5 fruit fly cellular contexts compared by ENCODE assay signal in the genomic region with DNA sequence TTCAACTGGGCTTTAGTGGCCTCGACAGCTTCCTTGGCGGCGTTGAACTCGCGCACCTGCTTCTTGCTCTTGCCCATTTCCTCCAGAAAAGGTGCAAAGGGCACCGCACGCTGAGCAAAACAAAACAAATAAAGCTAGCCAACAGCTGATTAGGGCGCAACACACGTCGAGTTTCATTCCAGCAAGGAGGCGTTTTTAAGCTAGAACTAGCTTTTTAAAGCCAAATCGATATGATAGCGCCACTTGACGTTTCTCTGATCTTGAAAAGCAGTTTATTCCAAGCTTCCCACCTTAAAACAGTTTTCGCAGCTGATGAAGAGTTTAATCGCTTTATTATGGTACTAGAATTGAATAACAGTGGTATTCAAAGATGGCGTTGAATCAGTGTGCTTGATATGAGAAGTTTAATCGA.
TF ChIP-seq lines count a peak whose summit lies in the region.

A gene (minus strand): TSS at position 199 of the 412 bp plus-strand sequence.

- TF ChIP-seq CTCF in whole organism, embryonic (GFP tag; optimal IDR thresholded peaks at IDR 0.05; lab: Kevin White, UChicago): peak; percentile 80

TF ChIP-seq in whole organism, adult, 20 proteins besides CTCF, POLR2A, EP300 and RAD21:
- peak; percentile 36 for TF ChIP-seq tj (GFP tag; optimal IDR thresholded peaks at IDR 0.05; lab: Kevin White, UChicago)
- TF ChIP-seq Clk (GFP tag; optimal IDR thresholded peaks at IDR 0.05; lab: Kevin White, UChicago): no peak
- TF ChIP-seq CG7101 (tag; optimal IDR thresholded peaks at IDR 0.05; lab: Kevin White, UChicago): peak; percentile 36
- peak; percentile 78 for TF ChIP-seq CG12768 (GFP tag; optimal IDR thresholded peaks at IDR 0.05; lab: Kevin White, UChicago)
- TF ChIP-seq Crg-1 (GFP tag; optimal IDR thresholded peaks at IDR 0.05; lab: Kevin White, UChicago): peak; percentile 50
- TF ChIP-seq CG5204 (GFP tag; optimal IDR thresholded peaks at IDR 0.05; lab: Kevin White, UChicago): no peak
- peak; percentile 9 for TF ChIP-seq CG33017 (tag; optimal IDR thresholded peaks at IDR 0.05; lab: Kevin White, UChicago)
- peak; percentile 25 for TF ChIP-seq cic (GFP tag; optimal IDR thresholded peaks at IDR 0.05; lab: Kevin White, UChicago)
- peak; percentile 19 for TF ChIP-seq pad (GFP tag; optimal IDR thresholded peaks at IDR 0.05; lab: Kevin White, UChicago)
- TF ChIP-seq Mnt (GFP tag; optimal IDR thresholded peaks at IDR 0.05; lab: Kevin White, UChicago): peak; percentile 27
- peak; percentile 46 for TF ChIP-seq ovo (GFP tag; optimal IDR thresholded peaks at IDR 0.05; lab: Kevin White, UChicago)
- TF ChIP-seq bab1 (GFP tag; optimal IDR thresholded peaks at IDR 0.05; lab: Kevin White, UChicago): peak; percentile 88
- TF ChIP-seq CG11617 (GFP tag; optimal IDR thresholded peaks at IDR 0.05; lab: Kevin White, UChicago): peak; percentile 60
- no peak for TF ChIP-seq cnc (optimal IDR thresholded peaks at IDR 0.05; lab: Kevin White, UChicago)
TF ChIP-seq in whole organism, adult: peak in this region for 11.

TF ChIP-seq in whole organism, embryonic, 481 proteins besides CTCF, POLR2A, EP300 and RAD21 (continues in another document):
- TF ChIP-seq inv (GFP tag; IDR thresholded peaks at IDR 0.05; lab: Robert Waterston, UW; ENCODE audit: partially characterized antibody) (no peak), Hr3 (GFP tag; optimal IDR thresholded peaks at IDR 0.05; lab: Kevin White, UChicago) (peak; percentile 4), CG12104 (GFP tag; optimal IDR thresholded peaks at IDR 0.05; lab: Kevin White, UChicago) (no peak), lab (GFP tag; optimal IDR thresholded peaks at IDR 0.05; lab: Kevin White, UChicago) (no peak), Mrtf (GFP tag; IDR thresholded peaks at IDR 0.05; lab: Robert Waterston, UW) (no peak), CG18599 (GFP tag; optimal IDR thresholded peaks at IDR 0.05; lab: Kevin White, UChicago) (no peak), CG13624 (GFP tag; optimal IDR thresholded peaks at IDR 0.05; lab: Kevin White, UChicago) (peak; percentile 34), Myb (GFP tag; optimal IDR thresholded peaks at IDR 0.05; lab: Kevin White, UChicago) (peak; percentile 58), chn (GFP tag; optimal IDR thresholded peaks at IDR 0.05; lab: Kevin White, UChicago) (peak; percentile 19), dati (GFP tag; IDR thresholded peaks at IDR 0.05; lab: Robert Waterston, UW) (no peak), sqz (GFP tag; optimal IDR thresholded peaks at IDR 0.05; lab: Kevin White, UChicago) (no peak), Ravus (GFP tag; IDR thresholded peaks at IDR 0.05; lab: Robert Waterston, UW) (no peak), Ada2b (GFP tag; IDR thresholded peaks at IDR 0.05; lab: Robert Waterston, UW) (no peak), klu (GFP tag; IDR thresholded peaks at IDR 0.05; lab: Robert Waterston, UW) (no peak), CG10147 (GFP tag; optimal IDR thresholded peaks at IDR 0.05; lab: Kevin White, UChicago) (peak; percentile 21), Xrp1 (GFP tag; IDR thresholded peaks at IDR 0.05; lab: Robert Waterston, UW) (peak; percentile 52; the same call in 1 of the 2 replicates), GATAe (GFP tag; conservative IDR thresholded peaks at IDR 0.05; lab: Robert Waterston, UW) (no peak), Sox102F (GFP tag; optimal IDR thresholded peaks at IDR 0.05; lab: Kevin White, UChicago) (no peak)

TF ChIP-seq in whole organism, prepupa, 60 proteins besides CTCF, POLR2A, EP300 and RAD21 (continues in another document):
- TF ChIP-seq eg (GFP tag; IDR thresholded peaks at IDR 0.05; lab: Robert Waterston, UW) (0 out of 3 replicates have a peak, but pooled peaks have one; percentile 35), vri (GFP tag; optimal IDR thresholded peaks at IDR 0.05; lab: Kevin White, UChicago) (no peak), CG3032 (tag; optimal IDR thresholded peaks at IDR 0.05; lab: Kevin White, UChicago) (peak; percentile 41), fd59A (GFP tag; optimal IDR thresholded peaks at IDR 0.05; lab: Kevin White, UChicago) (no peak), dac (GFP tag; optimal IDR thresholded peaks at IDR 0.05; lab: Kevin White, UChicago) (no peak), CG9139 (GFP tag; optimal IDR thresholded peaks at IDR 0.05; lab: Kevin White, UChicago) (peak; percentile 43), Eip93F (GFP tag; optimal IDR thresholded peaks at IDR 0.05; lab: Kevin White, UChicago) (no peak), salr (GFP tag; optimal IDR thresholded peaks at IDR 0.05; lab: Kevin White, UChicago) (peak in 1 of 2 experiments; percentile 7), fd85E (GFP tag; optimal IDR thresholded peaks at IDR 0.05; lab: Kevin White, UChicago) (no peak), esn (GFP tag; optimal IDR thresholded peaks at IDR 0.05; lab: Kevin White, UChicago) (peak; percentile 61), CG16779 (tag; optimal IDR thresholded peaks at IDR 0.05; lab: Kevin White, UChicago) (no peak), CG10631 (GFP tag; optimal IDR thresholded peaks at IDR 0.05; lab: Kevin White, UChicago) (no peak), CG11902 (GFP tag; optimal IDR thresholded peaks at IDR 0.05; lab: Kevin White, UChicago) (no peak), pdm3 (GFP tag; optimal IDR thresholded peaks at IDR 0.05; lab: Kevin White, UChicago) (no peak), Hr39 (GFP tag; optimal IDR thresholded peaks at IDR 0.05; lab: Kevin White, UChicago) (no peak), CG8319 (GFP tag; optimal IDR thresholded peaks at IDR 0.05; lab: Kevin White, UChicago) (no peak), Sox14 (GFP tag; optimal IDR thresholded peaks at IDR 0.05; lab: Kevin White, UChicago) (peak; percentile 43), CG8632 (GFP tag; optimal IDR thresholded peaks at IDR 0.05; lab: Kevin White, UChicago) (no peak), CG32006 (GFP tag; optimal IDR thresholded peaks at IDR 0.05; lab: Kevin White, UChicago) (no peak)

TF ChIP-seq in whole organism, pupa, 21 proteins besides CTCF, POLR2A, EP300 and RAD21:
- TF ChIP-seq CG32121 (GFP tag; IDR thresholded peaks at IDR 0.05; lab: Robert Waterston, UW): 0 out of 2 replicates have a peak, but pooled peaks have one; percentile 31
- TF ChIP-seq CG15710 (tag; optimal IDR thresholded peaks at IDR 0.05; lab: Kevin White, UChicago): peak; percentile 20
- no peak for TF ChIP-seq Pif1A (GFP tag; optimal IDR thresholded peaks at IDR 0.05; lab: Kevin White, UChicago)
- TF ChIP-seq CG34367 (tag; optimal IDR thresholded peaks at IDR 0.05; lab: Kevin White, UChicago): peak; percentile 18
- TF ChIP-seq CG4496 (GFP tag; IDR thresholded peaks at IDR 0.05; lab: Robert Waterston, UW): peak; percentile 66
- peak; percentile 10 for TF ChIP-seq CG17806 (tag; optimal IDR thresholded peaks at IDR 0.05; lab: Kevin White, UChicago)
- TF ChIP-seq CG13204 (GFP tag; optimal IDR thresholded peaks at IDR 0.05; lab: Kevin White, UChicago): no peak
- TF ChIP-seq gl (tag; optimal IDR thresholded peaks at IDR 0.05; lab: Kevin White, UChicago): peak; percentile 48
- peak; percentile 59; the same call in 1 of the 3 replicates for TF ChIP-seq fd96Ca (GFP tag; IDR thresholded peaks at IDR 0.05; lab: Robert Waterston, UW)
- TF ChIP-seq CG9948 (tag; optimal IDR thresholded peaks at IDR 0.05; lab: Kevin White, UChicago): no peak
- TF ChIP-seq CG14655 (GFP tag; optimal IDR thresholded peaks at IDR 0.05; lab: Kevin White, UChicago): no peak
- peak; percentile 89 for TF ChIP-seq EcR (GFP tag; optimal IDR thresholded peaks at IDR 0.05; lab: Kevin White, UChicago)
- TF ChIP-seq Snoo (tag; optimal IDR thresholded peaks at IDR 0.05; lab: Kevin White, UChicago): peak; percentile 18
- peak; percentile 43; the same call in 1 of the 2 replicates for TF ChIP-seq Ets98B (GFP tag; IDR thresholded peaks at IDR 0.05; lab: Robert Waterston, UW)

TF ChIP-seq in whole organism, wandering third instar larva, 38 proteins besides CTCF, POLR2A, EP300 and RAD21 (continues in another document):
- TF ChIP-seq Hr83 (GFP tag; optimal IDR thresholded peaks at IDR 0.05; lab: Kevin White, UChicago; ENCODE audit: poor library complexity, severe bottlenecking) (peak; percentile 37), woc (GFP tag; optimal IDR thresholded peaks at IDR 0.05; lab: Kevin White, UChicago) (no peak), Hnf4 (GFP tag; optimal IDR thresholded peaks at IDR 0.05; lab: Kevin White, UChicago) (peak; percentile 60), HLH106 (tag; optimal IDR thresholded peaks at IDR 0.05; lab: Kevin White, UChicago) (peak; percentile 36), lola (GFP tag; optimal IDR thresholded peaks at IDR 0.05; lab: Kevin White, UChicago) (no peak), dsf (GFP tag; optimal IDR thresholded peaks at IDR 0.05; lab: Kevin White, UChicago; ENCODE audit: borderline replicate concordance) (no peak), Dif (GFP tag; optimal IDR thresholded peaks at IDR 0.05; lab: Kevin White, UChicago; ENCODE audit: partially characterized antibody) (peak; percentile 97), dmrt93B (GFP tag; optimal IDR thresholded peaks at IDR 0.05; lab: Kevin White, UChicago) (no peak), br (GFP tag; optimal IDR thresholded peaks at IDR 0.05; lab: Kevin White, UChicago) (no peak), OdsH (GFP tag; optimal IDR thresholded peaks at IDR 0.05; lab: Kevin White, UChicago) (peak; percentile 8), N (GFP tag; optimal IDR thresholded peaks at IDR 0.05; lab: Kevin White, UChicago) (no peak), CrebA (GFP tag; optimal IDR thresholded peaks at IDR 0.05; lab: Kevin White, UChicago; ENCODE audit: borderline replicate concordance) (no peak), Rel (GFP tag; optimal IDR thresholded peaks at IDR 0.05; lab: Kevin White, UChicago) (no peak), Rel (tag; optimal IDR thresholded peaks at IDR 0.05; lab: Kevin White, UChicago) (peak; percentile 17), foxo (GFP tag; optimal IDR thresholded peaks at IDR 0.05; lab: Kevin White, UChicago) (peak in 1 of 2 experiments; percentile 15), rgr (GFP tag; optimal IDR thresholded peaks at IDR 0.05; lab: Kevin White, UChicago) (no peak), CG9705 (GFP tag; optimal IDR thresholded peaks at IDR 0.05; lab: Kevin White, UChicago) (no peak), CG32264 (GFP tag; optimal IDR thresholded peaks at IDR 0.05; lab: Kevin White, UChicago) (no peak), jim (GFP tag; optimal IDR thresholded peaks at IDR 0.05; lab: Kevin White, UChicago) (no peak), ey (GFP tag; optimal IDR thresholded peaks at IDR 0.05; lab: Kevin White, UChicago) (peak; percentile 14), brk (GFP tag; optimal IDR thresholded peaks at IDR 0.05; lab: Kevin White, UChicago) (no peak), sage (GFP tag; optimal IDR thresholded peaks at IDR 0.05; lab: Kevin White, UChicago) (no peak), sv (GFP tag; optimal IDR thresholded peaks at IDR 0.05; lab: Kevin White, UChicago) (peak; percentile 25), Myc (optimal IDR thresholded peaks at IDR 0.05; lab: Kevin White, UChicago) (peak; percentile 86), h (GFP tag; optimal IDR thresholded peaks at IDR 0.05; lab: Kevin White, UChicago) (no peak), Jra (GFP tag; optimal IDR thresholded peaks at IDR 0.05; lab: Kevin White, UChicago) (no peak), usp (GFP tag; optimal IDR thresholded peaks at IDR 0.05; lab: Kevin White, UChicago) (no peak), Hr78 (GFP tag; optimal IDR thresholded peaks at IDR 0.05; lab: Kevin White, UChicago) (no peak)
